Worm (Caenorhabditis elegans): Measurements from ENCODE around the gene Y105C5A.8.

DNA sequence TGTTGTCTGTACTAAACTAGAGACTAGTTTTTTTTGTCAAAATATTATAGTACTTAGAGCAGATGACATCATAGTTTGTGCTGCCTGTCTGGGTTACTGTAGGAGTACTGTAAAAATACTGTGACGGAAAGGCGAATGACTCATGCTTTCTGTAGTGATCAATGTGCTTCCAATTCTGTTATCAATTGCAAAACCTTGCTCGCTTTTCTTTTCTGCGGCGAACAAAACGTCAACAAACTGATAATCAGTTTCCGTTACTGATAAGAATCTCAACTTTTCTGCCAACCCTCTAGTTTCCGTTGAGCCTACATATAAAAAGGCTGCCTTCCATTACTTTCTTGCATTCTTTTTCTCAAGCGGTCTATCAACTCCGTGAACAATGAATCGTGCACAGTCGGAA lies 24.0 kb upstream of the Y105C5A.8 start, which contains the start of gene Y105C5A.13:
- TF ChIP-seq flt-1 (GFP tag; IDR thresholded peaks at IDR 0.05) (no peak), ztf-23 (GFP tag; IDR thresholded peaks at IDR 0.05) (no peak), T22C8.4 (GFP tag; IDR thresholded peaks at IDR 0.05) (no peak)
